Fruit fly (Drosophila melanogaster) whole organism, wandering third instar larva: Measurements from ENCODE around the gene DnaJ-H.

Source experiments
- Abd-B ChIP-seq: fragments of >200 bp; optimal IDR thresholded peaks from 2 replicates; lab custom pipeline; 2017; ENCODE audit warnings: missing biosample characterization, missing genetic modification characterization
- CG32264 ChIP-seq: fragments of 200-800 bp; sonication (Bioruptor generic); optimal IDR thresholded peaks from 2 replicates; lab custom pipeline; 2016; ENCODE audit warnings: missing biosample characterization, missing genetic modification characterization
- CG9705 ChIP-seq: fragments of 200-800 bp; sonication (Bioruptor generic); optimal IDR thresholded peaks from 2 replicates; lab custom pipeline; 2018; ENCODE audit warnings: missing biosample characterization, mild to moderate bottlenecking, missing genetic modification characterization
- CrebA ChIP-seq: fragments of 200-800 bp; sonication (Bioruptor generic); optimal IDR thresholded peaks from 2 replicates; lab custom pipeline; 2016; ENCODE audit warnings: missing biosample characterization, mild to moderate bottlenecking, missing genetic modification characterization, borderline replicate concordance
- Dfd ChIP-seq: fragments of >200 bp; optimal IDR thresholded peaks from 2 replicates; lab custom pipeline; 2017; ENCODE audit warnings: missing biosample characterization, missing genetic modification characterization
- Dif ChIP-seq: fragments of 200-275, 200-300 bp; sonication (Bioruptor generic); optimal IDR thresholded peaks from 2 replicates; lab custom pipeline; 2018; ENCODE audit warnings: missing biosample characterization, missing genetic modification characterization; ENCODE audit not compliant: partially characterized antibody
- GATAd ChIP-seq: sonication (Bioruptor generic); optimal IDR thresholded peaks from 2 replicates; lab custom pipeline; 2016; ENCODE audit warnings: missing biosample characterization, missing genetic modification characterization
- HLH106 ChIP-seq: fragments of 200-800 bp; optimal IDR thresholded peaks from 3 replicates; lab custom pipeline; 2019; ENCODE audit warnings: missing biosample characterization, mild to moderate bottlenecking, missing genetic modification characterization, moderate library complexity
- Hnf4 ChIP-seq: fragments of 200-800 bp; sonication (Bioruptor generic); optimal IDR thresholded peaks from 2 replicates; lab custom pipeline; 2016; ENCODE audit warnings: missing biosample characterization, mild to moderate bottlenecking, missing genetic modification characterization
- Hr78 ChIP-seq: fragments of >200 bp; optimal IDR thresholded peaks from 2 replicates; lab custom pipeline; 2017; ENCODE audit warnings: missing biosample characterization, missing genetic modification characterization
- Hr83 ChIP-seq: fragments of 200-300 bp; sonication (Bioruptor generic); optimal IDR thresholded peaks from 2 replicates; lab custom pipeline; 2016; ENCODE audit warnings: missing biosample characterization, mild to moderate bottlenecking, missing genetic modification characterization, moderate library complexity; ENCODE audit not compliant: poor library complexity, severe bottlenecking
- Jra ChIP-seq: sonication (Bioruptor generic); optimal IDR thresholded peaks from 2 replicates; lab custom pipeline; 2016; ENCODE audit warnings: missing biosample characterization, missing genetic modification characterization
- Mio ChIP-seq: sonication (Bioruptor generic); optimal IDR thresholded peaks from 2 replicates; lab custom pipeline; 2016; ENCODE audit warnings: missing biosample characterization, missing genetic modification characterization
- Myc ChIP-seq: fragments of >200 bp; optimal IDR thresholded peaks from 2 replicates; lab custom pipeline; 2017
- N ChIP-seq: fragments of >200 bp; optimal IDR thresholded peaks from 2 replicates; lab custom pipeline; 2018; ENCODE audit warnings: missing biosample characterization, missing external identifiers, missing genetic modification characterization
- OdsH ChIP-seq: fragments of 200-800 bp; sonication (Bioruptor generic); optimal IDR thresholded peaks from 2 replicates; lab custom pipeline; 2016; ENCODE audit warnings: missing biosample characterization, mild to moderate bottlenecking, missing genetic modification characterization
- Rel ChIP-seq, 2 experiments: fragments of 200-800 bp; sonication (Bioruptor generic) in 1 of 2; optimal IDR thresholded peaks; 2 replicates in 1 of 2; 3 replicates in 1 of 2; lab custom pipeline; 2016 to 2019; ENCODE audit warnings: mild to moderate bottlenecking in 2 of 2, missing biosample characterization in 2 of 2, missing genetic modification characterization in 2 of 2, moderate library complexity in 1 of 2
- Sp1 ChIP-seq: fragments of 200-800 bp; sonication (Bioruptor generic); optimal IDR thresholded peaks from 3 replicates; lab custom pipeline; 2019; ENCODE audit warnings: missing biosample characterization, mild to moderate bottlenecking, missing genetic modification characterization, moderate library complexity
- Vsx2 ChIP-seq: fragments of 200-300, 225-300 bp; sonication (Bioruptor generic); optimal IDR thresholded peaks from 2 replicates; lab custom pipeline; 2018; ENCODE audit warnings: missing biosample characterization, missing genetic modification characterization; ENCODE audit not compliant: partially characterized antibody
- br ChIP-seq: fragments of 200-800 bp; sonication (Bioruptor generic); optimal IDR thresholded peaks from 2 replicates; lab custom pipeline; 2016; ENCODE audit warnings: missing biosample characterization, missing genetic modification characterization
- brk ChIP-seq: fragments of 200-800 bp; sonication (Bioruptor generic); optimal IDR thresholded peaks from 2 replicates; lab custom pipeline; 2016; ENCODE audit warnings: missing biosample characterization, mild to moderate bottlenecking, missing genetic modification characterization
- dl ChIP-seq, 2 experiments: fragments of 175-275, 200-275 bp in 1 of 2; fragments of 200-275 bp in 1 of 2; sonication (Bioruptor generic); optimal IDR thresholded peaks; lab custom pipeline; 2018; ENCODE audit warnings: mild to moderate bottlenecking in 2 of 2, missing biosample characterization in 2 of 2, missing genetic modification characterization in 2 of 2, moderate library complexity in 2 of 2; ENCODE audit not compliant: partially characterized antibody in 2 of 2, insufficient read depth in 1 of 2
- dmrt93B ChIP-seq: fragments of 200-800 bp; sonication (Bioruptor generic); optimal IDR thresholded peaks from 2 replicates; lab custom pipeline; 2018; ENCODE audit warnings: missing biosample characterization, mild to moderate bottlenecking, missing genetic modification characterization
- dsf ChIP-seq: sonication (Bioruptor generic); optimal IDR thresholded peaks from 2 replicates; lab custom pipeline; 2016; ENCODE audit warnings: missing biosample characterization, missing genetic modification characterization, borderline replicate concordance
- ey ChIP-seq: fragments of 200-800 bp; sonication (Bioruptor generic); optimal IDR thresholded peaks from 2 replicates; lab custom pipeline; 2016; ENCODE audit warnings: missing biosample characterization, missing genetic modification characterization
- foxo ChIP-seq, 2 experiments: fragments of 200-800 bp; sonication (Bioruptor generic); optimal IDR thresholded peaks; 2 replicates in 1 of 2; 3 replicates in 1 of 2; lab custom pipeline; 2016 to 2017; ENCODE audit warnings: missing biosample characterization in 2 of 2, missing genetic modification characterization in 2 of 2
- fru ChIP-seq: fragments of 200-800 bp; sonication (Bioruptor generic); optimal IDR thresholded peaks from 3 replicates; lab custom pipeline; 2016; ENCODE audit warnings: missing biosample characterization, mild to moderate bottlenecking, missing genetic modification characterization
- h ChIP-seq: fragments of 200-800 bp; sonication (Bioruptor generic); optimal IDR thresholded peaks from 3 replicates; lab custom pipeline; 2016; ENCODE audit warnings: missing biosample characterization, mild to moderate bottlenecking, missing genetic modification characterization
- jim ChIP-seq: fragments of 175-275, 200-325 bp; sonication (Bioruptor generic); optimal IDR thresholded peaks from 2 replicates; lab custom pipeline; 2016; ENCODE audit warnings: missing biosample characterization, mild to moderate bottlenecking, missing genetic modification characterization
- lola ChIP-seq: fragments of >200 bp; optimal IDR thresholded peaks from 2 replicates; lab custom pipeline; 2017; ENCODE audit warnings: missing biosample characterization, missing genetic modification characterization
- pan ChIP-seq: fragments of >200 bp; optimal IDR thresholded peaks from 2 replicates; lab custom pipeline; 2017
- psq ChIP-seq: fragments of 200-800 bp; sonication (Bioruptor generic); optimal IDR thresholded peaks from 3 replicates; lab custom pipeline; 2017; ENCODE audit warnings: missing biosample characterization, mild to moderate bottlenecking, missing genetic modification characterization, moderate library complexity
- rgr ChIP-seq: fragments of 200-800 bp; sonication (Bioruptor generic); optimal IDR thresholded peaks from 3 replicates; lab custom pipeline; 2016; ENCODE audit warnings: missing biosample characterization, mild to moderate bottlenecking, missing genetic modification characterization
- sage ChIP-seq: fragments of 200-800 bp; sonication (Bioruptor generic); optimal IDR thresholded peaks from 2 replicates; lab custom pipeline; 2016; ENCODE audit warnings: missing biosample characterization, mild to moderate bottlenecking, missing genetic modification characterization
- sv ChIP-seq: fragments of 200-800 bp; sonication (Bioruptor generic); optimal IDR thresholded peaks from 3 replicates; lab custom pipeline; 2016; ENCODE audit warnings: missing biosample characterization, missing genetic modification characterization
- tai ChIP-seq: sonication (Bioruptor generic); optimal IDR thresholded peaks from 2 replicates; lab custom pipeline; 2016; ENCODE audit warnings: missing biosample characterization, missing genetic modification characterization
- usp ChIP-seq: fragments of >200 bp; optimal IDR thresholded peaks from 2 replicates; lab custom pipeline; 2017; ENCODE audit warnings: missing biosample characterization, missing genetic modification characterization
- woc ChIP-seq: sonication (Bioruptor generic); optimal IDR thresholded peaks from 2 replicates; lab custom pipeline; 2016; ENCODE audit warnings: missing biosample characterization, mild to moderate bottlenecking, missing genetic modification characterization

Gene DnaJ-H

dm6 chr2L:13146254-13146653 lies 19.6 kb downstream of the DnaJ-H start:
- TF ChIP-seq foxo (GFP tag; optimal IDR thresholded peaks at IDR 0.05; lab: Kevin White, UChicago) (peak in 1 of 2 experiments; percentile 38), OdsH (GFP tag; lab: Kevin White, UChicago) (peak; percentile 20), Sp1 (GFP tag; lab: Kevin White, UChicago) (peak; percentile 54), sage (GFP tag; lab: Kevin White, UChicago) (no peak), rgr (peak; percentile 16), psq (peak; percentile 46), dmrt93B (peak; percentile 3), Mio (GFP tag; lab: Kevin White, UChicago) (no peak), HLH106 (tag; lab: Kevin White, UChicago) (peak; percentile 62)
- TF ChIP-seq, all 38 proteins: peak for 7

dm6 chr2L:13145035-13145683 lies 20.7 kb downstream of the DnaJ-H start:
- TF ChIP-seq Sp1 (GFP tag; lab: Kevin White, UChicago) (no peak), pan (lab: Kevin White, UChicago) (no peak), Abd-B (GFP tag; lab: Kevin White, UChicago) (no peak), foxo (GFP tag; optimal IDR thresholded peaks at IDR 0.05; lab: Kevin White, UChicago) (peak in 1 of 2 experiments; percentile 57), Hnf4 (GFP tag; lab: Kevin White, UChicago) (peak; percentile 25), dmrt93B (no peak), OdsH (GFP tag; lab: Kevin White, UChicago) (peak; percentile 41), dl (GFP tag; optimal IDR thresholded peaks at IDR 0.05; lab: Kevin White, UChicago; ENCODE audit: insufficient read depth in 1 of 2, partially characterized antibody in 2 of 2) (no peak), sv (GFP tag; lab: Kevin White, UChicago) (peak; percentile 56), usp (no peak), GATAd (no peak), Vsx2 (GFP tag; lab: Kevin White, UChicago) (no peak), Hr83 (no peak), N (no peak), sage (GFP tag; lab: Kevin White, UChicago) (no peak), CG9705 (GFP tag; lab: Kevin White, UChicago) (no peak), Jra (GFP tag; lab: Kevin White, UChicago) (no peak), brk (GFP tag; lab: Kevin White, UChicago) (no peak), Rel (GFP tag; optimal IDR thresholded peaks at IDR 0.05; lab: Kevin White, UChicago) (no peak), Rel (tag; optimal IDR thresholded peaks at IDR 0.05; lab: Kevin White, UChicago) (no peak), Dif (GFP tag; lab: Kevin White, UChicago) (no peak), CrebA (no peak), Hr78 (GFP tag; lab: Kevin White, UChicago) (no peak), CG32264 (GFP tag; lab: Kevin White, UChicago) (no peak), h (peak; percentile 60), rgr (peak; percentile 67), lola (GFP tag; lab: Kevin White, UChicago) (no peak), tai (GFP tag; lab: Kevin White, UChicago) (no peak), woc (GFP tag; lab: Kevin White, UChicago) (peak; percentile 33), HLH106 (tag; lab: Kevin White, UChicago) (peak; percentile 41), psq (peak; percentile 16), Mio (GFP tag; lab: Kevin White, UChicago) (no peak), ey (GFP tag; lab: Kevin White, UChicago) (peak; percentile 46), Myc (lab: Kevin White, UChicago) (no peak), jim (no peak), Dfd (GFP tag; lab: Kevin White, UChicago) (no peak), br (GFP tag; lab: Kevin White, UChicago) (peak; percentile 2), fru (peak; percentile 44), dsf (GFP tag; lab: Kevin White, UChicago) (no peak)
